Fruit fly (Drosophila melanogaster) whole organism, embryonic: Measurements from ENCODE around the gene Cyp318a1.
A peak's percentile ranks its signal among the peaks of the same experiment; 100 is the strongest.

ENCODE experiments used
- CG10147 ChIP-seq: fragments of 200-800 bp; sonication (Bioruptor generic); optimal IDR thresholded peaks from 2 replicates; lab custom pipeline; 2019; ENCODE audit warnings: missing biosample characterization, mild to moderate bottlenecking, missing genetic modification characterization, moderate library complexity
- CG10274 ChIP-seq: fragments of 200-800 bp; sonication (Bioruptor generic); optimal IDR thresholded peaks from 3 replicates; lab custom pipeline; 2017; ENCODE audit warnings: missing biosample characterization, mild to moderate bottlenecking, missing genetic modification characterization
- CG11093 ChIP-seq: fragments of 200-800 bp; sonication (Bioruptor generic); IDR thresholded peaks from 3 replicates; pipeline ENCODE4 v1.3.6; 2022; ENCODE audit warnings: missing biosample characterization, missing genetic modification characterization
- CG11696 ChIP-seq: fragments of 200-800 bp; sonication (Bioruptor generic); IDR thresholded peaks from 2 replicates; pipeline ENCODE4 v1.3.6; 2022; ENCODE audit warnings: missing biosample characterization, missing genetic modification characterization
- CG12299 ChIP-seq: fragments of 200-800 bp; sonication (Bioruptor generic); optimal IDR thresholded peaks from 2 replicates; lab custom pipeline; 2018; ENCODE audit warnings: missing biosample characterization, mild to moderate bottlenecking, missing genetic modification characterization
- CG13775 ChIP-seq: fragments of 200-800 bp; sonication (Bioruptor generic); optimal IDR thresholded peaks from 3 replicates; lab custom pipeline; 2017; ENCODE audit warnings: missing biosample characterization, mild to moderate bottlenecking, missing genetic modification characterization
- CG15011 ChIP-seq: fragments of 200-800 bp; sonication (Bioruptor generic); optimal IDR thresholded peaks from 3 replicates; lab custom pipeline; 2018; ENCODE audit warnings: missing biosample characterization, mild to moderate bottlenecking, missing genetic modification characterization
- CG16863 ChIP-seq: fragments of 200-800 bp; sonication (Bioruptor generic); optimal IDR thresholded peaks from 3 replicates; lab custom pipeline; 2016; ENCODE audit warnings: missing biosample characterization, missing genetic modification characterization
- CG17802 ChIP-seq: fragments of 200-800 bp; sonication (Bioruptor generic); optimal IDR thresholded peaks from 2 replicates; lab custom pipeline; 2018; ENCODE audit warnings: missing biosample characterization, mild to moderate bottlenecking, missing genetic modification characterization, moderate library complexity
- CG17912 ChIP-seq: fragments of 200-800 bp; sonication (Bioruptor generic); optimal IDR thresholded peaks from 2 replicates; lab custom pipeline; 2018; ENCODE audit warnings: missing biosample characterization, mild to moderate bottlenecking, missing genetic modification characterization
- CG1792 ChIP-seq: fragments of 200-800 bp; sonication (Bioruptor generic); optimal IDR thresholded peaks from 2 replicates; lab custom pipeline; 2016; ENCODE audit warnings: missing biosample characterization, missing genetic modification characterization
- CG2116 ChIP-seq: fragments of 200-800 bp; sonication (Bioruptor generic); optimal IDR thresholded peaks from 3 replicates; lab custom pipeline; 2018; ENCODE audit warnings: missing biosample characterization, mild to moderate bottlenecking, missing genetic modification characterization
- CG2129 ChIP-seq: fragments of 200-800 bp; sonication (Bioruptor generic); IDR thresholded peaks from 2 replicates; pipeline ENCODE4 v1.3.6; 2022; ENCODE audit warnings: missing biosample characterization, missing genetic modification characterization; ENCODE audit not compliant: partially characterized antibody
- CG32532 ChIP-seq: fragments of 200-800 bp; sonication (Bioruptor generic); IDR thresholded peaks from 2 replicates; pipeline ENCODE4 v1.3.6; 2022; ENCODE audit warnings: missing biosample characterization, missing genetic modification characterization
- CG4328 ChIP-seq: fragments of 200-800 bp; sonication (Bioruptor generic); optimal IDR thresholded peaks from 3 replicates; lab custom pipeline; 2017; ENCODE audit warnings: missing biosample characterization, missing genetic modification reagents, missing genetic modification characterization
- CG4820 ChIP-seq: fragments of 200-800 bp; sonication (Bioruptor generic); optimal IDR thresholded peaks from 3 replicates; lab custom pipeline; 2016; ENCODE audit warnings: missing biosample characterization, missing genetic modification characterization
- CG5245 ChIP-seq: fragments of 200-800 bp; sonication (Bioruptor generic); optimal IDR thresholded peaks from 3 replicates; lab custom pipeline; 2016; ENCODE audit warnings: missing biosample characterization, missing genetic modification characterization
- CG6175 ChIP-seq: fragments of 200-800 bp; sonication (Bioruptor generic); IDR thresholded peaks from 3 replicates; pipeline ENCODE4 v1.3.6; 2022; ENCODE audit warnings: missing biosample characterization, missing genetic modification characterization
- CG7556 ChIP-seq: fragments of 200-800 bp; sonication (Bioruptor generic); optimal IDR thresholded peaks from 2 replicates; lab custom pipeline; 2017; ENCODE audit warnings: missing biosample characterization, mild to moderate bottlenecking, missing genetic modification characterization
- CG7745 ChIP-seq: fragments of 200-800 bp; sonication (Bioruptor generic); optimal IDR thresholded peaks from 2 replicates; lab custom pipeline; 2018; ENCODE audit warnings: missing biosample characterization, mild to moderate bottlenecking, missing genetic modification characterization, moderate library complexity
- CG8478 ChIP-seq: fragments of >200 bp; optimal IDR thresholded peaks from 2 replicates; lab custom pipeline; 2018
- D19B ChIP-seq: fragments of 200-800 bp; sonication (Bioruptor generic); optimal IDR thresholded peaks from 2 replicates; lab custom pipeline; 2017; ENCODE audit warnings: missing biosample characterization, mild to moderate bottlenecking, missing genetic modification characterization
- Dip3 ChIP-seq: fragments of 200-800 bp; sonication (Bioruptor generic); optimal IDR thresholded peaks from 3 replicates; lab custom pipeline; 2016; ENCODE audit warnings: missing biosample characterization, missing genetic modification characterization
- Doc2 ChIP-seq: fragments of 200-800 bp; sonication (Bioruptor generic); IDR thresholded peaks from 2 replicates; pipeline ENCODE4 v1.3.6; 2022; ENCODE audit warnings: missing biosample characterization, missing genetic modification characterization
- Fer1 ChIP-seq: fragments of 200-800 bp; sonication (Bioruptor generic); optimal IDR thresholded peaks from 2 replicates; lab custom pipeline; 2017; ENCODE audit warnings: missing biosample characterization, mild to moderate bottlenecking, missing genetic modification characterization
- HmgD ChIP-seq: fragments of 200-800 bp; sonication (Bioruptor generic); optimal IDR thresholded peaks from 3 replicates; lab custom pipeline; 2016; ENCODE audit warnings: missing biosample characterization, missing genetic modification characterization
- HmgZ ChIP-seq: fragments of 200-800 bp; sonication (Bioruptor generic); optimal IDR thresholded peaks from 2 replicates; lab custom pipeline; 2018; ENCODE audit warnings: missing biosample characterization, mild to moderate bottlenecking, missing genetic modification characterization
- Jarid2 ChIP-seq: fragments of 200-800 bp; sonication (Bioruptor generic); optimal IDR thresholded peaks from 3 replicates; lab custom pipeline; 2017; ENCODE audit warnings: mild to moderate bottlenecking, missing biosample characterization, missing genetic modification reagents, missing genetic modification characterization
- Sry-δ ChIP-seq: fragments of 200-800 bp; sonication (Bioruptor generic); optimal IDR thresholded peaks from 2 replicates; lab custom pipeline; 2016; ENCODE audit warnings: missing biosample characterization, missing genetic modification characterization
- Tbp ChIP-seq: fragments of >200 bp; optimal IDR thresholded peaks from 2 replicates; lab custom pipeline; 2018; ENCODE audit warnings: missing biosample characterization, missing genetic modification characterization
- ab ChIP-seq: fragments of 200-800 bp; sonication (Bioruptor generic); optimal IDR thresholded peaks from 2 replicates; lab custom pipeline; 2016; ENCODE audit warnings: missing biosample characterization, missing genetic modification characterization
- al ChIP-seq: fragments of 200-800 bp; sonication (Bioruptor generic); IDR thresholded peaks from 2 replicates; pipeline ENCODE4 v1.3.6; 2022; ENCODE audit warnings: missing biosample characterization, missing genetic modification characterization
- amos ChIP-seq: fragments of 200-800 bp; sonication (Bioruptor generic); IDR thresholded peaks from 2 replicates; pipeline ENCODE4 v1.3.6; 2022; ENCODE audit warnings: missing biosample characterization, missing genetic modification characterization; ENCODE audit not compliant: partially characterized antibody
- cato ChIP-seq: fragments of 200-800 bp; sonication (Bioruptor generic); optimal IDR thresholded peaks from 2 replicates; lab custom pipeline; 2016; ENCODE audit warnings: missing biosample characterization, missing genetic modification characterization, borderline replicate concordance
- exex ChIP-seq: fragments of 200-800 bp; sonication (Bioruptor generic); optimal IDR thresholded peaks from 4 replicates; lab custom pipeline; 2018; ENCODE audit warnings: missing biosample characterization, mild to moderate bottlenecking, missing genetic modification characterization, moderate library complexity
- fd102C ChIP-seq: fragments of 200-800 bp; sonication (Bioruptor generic); optimal IDR thresholded peaks from 2 replicates; lab custom pipeline; 2018; ENCODE audit warnings: missing biosample characterization, mild to moderate bottlenecking, missing genetic modification characterization, moderate library complexity
- fu2 ChIP-seq: fragments of 200-800 bp; sonication (Bioruptor generic); optimal IDR thresholded peaks from 2 replicates; lab custom pipeline; 2016; ENCODE audit warnings: missing biosample characterization, missing genetic modification characterization
- grau ChIP-seq: fragments of 200-800 bp; optimal IDR thresholded peaks from 3 replicates; lab custom pipeline; 2019; ENCODE audit warnings: missing biosample characterization, mild to moderate bottlenecking, missing genetic modification characterization, moderate library complexity
- mld ChIP-seq: fragments of 200-800 bp; sonication (Bioruptor generic); IDR thresholded peaks from 3 replicates; pipeline ENCODE4 v1.3.6; 2022; ENCODE audit warnings: missing biosample characterization, missing genetic modification characterization; ENCODE audit not compliant: partially characterized antibody
- nmo ChIP-seq: fragments of 200-800 bp; sonication (Bioruptor generic); optimal IDR thresholded peaks from 2 replicates; lab custom pipeline; 2018; ENCODE audit warnings: missing biosample characterization, mild to moderate bottlenecking, missing genetic modification characterization, moderate library complexity
- peb ChIP-seq: fragments of 200-800 bp; sonication (Bioruptor generic); IDR thresholded peaks from 2 replicates; pipeline ENCODE4 v1.3.6; 2022; ENCODE audit warnings: missing biosample characterization, missing genetic modification characterization
- psq ChIP-seq: fragments of 200-800 bp; sonication (Bioruptor generic); optimal IDR thresholded peaks from 2 replicates; lab custom pipeline; 2017; ENCODE audit warnings: missing biosample characterization, missing genetic modification characterization
- row ChIP-seq: fragments of 200-800 bp; sonication (Bioruptor generic); IDR thresholded peaks from 3 replicates; pipeline ENCODE4 v1.3.6; 2022; ENCODE audit warnings: missing biosample characterization, missing genetic modification characterization
- sd ChIP-seq: fragments of 200-800 bp; sonication (Bioruptor generic); optimal IDR thresholded peaks from 3 replicates; lab custom pipeline; 2018; ENCODE audit warnings: missing biosample characterization, mild to moderate bottlenecking, missing genetic modification characterization, moderate library complexity
- slbo ChIP-seq: fragments of 200-800 bp; sonication (Bioruptor generic); IDR thresholded peaks from 2 replicates; pipeline ENCODE4 v1.3.6; 2022; ENCODE audit warnings: missing biosample characterization, missing genetic modification characterization
- ssp ChIP-seq: fragments of 200-800 bp; sonication (Bioruptor generic); IDR thresholded peaks from 2 replicates; pipeline ENCODE4 v1.3.6; 2022; ENCODE audit warnings: missing biosample characterization, missing genetic modification characterization
- stc ChIP-seq: fragments of 200-800 bp; sonication (Bioruptor generic); IDR thresholded peaks from 2 replicates; pipeline ENCODE4 v1.3.6; 2022; ENCODE audit warnings: missing biosample characterization, missing genetic modification characterization
- tap ChIP-seq: fragments of 200-800 bp; optimal IDR thresholded peaks from 3 replicates; lab custom pipeline; 2019; ENCODE audit warnings: missing biosample characterization, mild to moderate bottlenecking, missing genetic modification characterization, moderate library complexity
- tio ChIP-seq: fragments of 200-800 bp; sonication (Bioruptor generic); optimal IDR thresholded peaks from 2 replicates; lab custom pipeline; 2017; ENCODE audit warnings: missing biosample characterization, missing genetic modification characterization, inconsistent platforms
- zfh1 ChIP-seq: fragments of 200-800 bp; sonication (Bioruptor generic); IDR thresholded peaks from 3 replicates; pipeline ENCODE4 v1.3.6; 2022; ENCODE audit warnings: missing biosample characterization, missing genetic modification characterization

Cyp318a1 gene

dm6 chrX:12003437-12004394, 28.7 kb upstream of the Cyp318a1 start, which contains the start of gene fw (continued):
- TF ChIP-seq CG4820 (GFP tag; lab: Kevin White, UChicago) (no peak), zfh1 (GFP tag; lab: Robert Waterston, UW) (peak; percentile 37; the same call in 1 of the 3 replicates), tap (tag; lab: Kevin White, UChicago) (peak; percentile 3), amos (GFP tag; lab: Robert Waterston, UW) (no peak), mld (GFP tag; lab: Robert Waterston, UW) (no peak), peb (GFP tag; lab: Robert Waterston, UW) (0 out of 2 replicates have a peak, but pooled peaks have one; percentile 38), CG15011 (GFP tag; lab: Kevin White, UChicago) (no peak), CG6175 (GFP tag; lab: Robert Waterston, UW) (no peak; the same call in 2 of the 3 replicates), al (GFP tag; lab: Robert Waterston, UW) (no peak), CG16863 (peak; percentile 39), tio (GFP tag; lab: Kevin White, UChicago) (no peak), CG7556 (no peak), CG10274 (GFP tag; lab: Kevin White, UChicago) (no peak), exex (tag; lab: Kevin White, UChicago) (no peak), CG5245 (no peak), Tbp (GFP tag; lab: Kevin White, UChicago) (no peak), cato (GFP tag; lab: Kevin White, UChicago) (no peak), fd102C (GFP tag; lab: Kevin White, UChicago) (no peak), row (peak; percentile 52), CG32532 (GFP tag; lab: Robert Waterston, UW) (peak; percentile 54), CG4328 (no peak), CG11093 (GFP tag; lab: Robert Waterston, UW) (no peak), CG1792 (no peak), HmgZ (tag; lab: Kevin White, UChicago) (no peak), stc (GFP tag; lab: Robert Waterston, UW) (0 out of 2 replicates have a peak, but pooled peaks have one; percentile 14), CG13775 (GFP tag; lab: Kevin White, UChicago) (no peak), ssp (GFP tag; lab: Robert Waterston, UW) (no peak), CG2129 (GFP tag; lab: Robert Waterston, UW) (no peak), sd (tag; lab: Kevin White, UChicago) (no peak), CG11696 (GFP tag; lab: Robert Waterston, UW) (no peak), slbo (GFP tag; lab: Robert Waterston, UW) (peak; percentile 50), grau (tag; lab: Kevin White, UChicago) (no peak), ab (no peak), CG7745 (no peak), psq (GFP tag; lab: Kevin White, UChicago) (no peak), CG17802 (tag; lab: Kevin White, UChicago) (no peak), CG10147 (GFP tag; lab: Kevin White, UChicago) (no peak), D19B (GFP tag; lab: Kevin White, UChicago) (no peak), Sry-δ (no peak), fu2 (GFP tag; lab: Kevin White, UChicago) (no peak), nmo (GFP tag; lab: Kevin White, UChicago) (no peak), Dip3 (GFP tag; lab: Kevin White, UChicago) (no peak), Fer1 (peak; percentile 14), CG8478 (lab: Kevin White, UChicago) (no peak), CG17912 (GFP tag; lab: Kevin White, UChicago) (no peak), CG12299 (tag; lab: Kevin White, UChicago) (no peak), Jarid2 (GFP tag; lab: Kevin White, UChicago) (peak; percentile 64), CG2116 (GFP tag; lab: Kevin White, UChicago) (no peak), Doc2 (no peak), HmgD (GFP tag; lab: Kevin White, UChicago) (no peak)
